Fruit fly (Drosophila melanogaster): ENCODE data around the gene Pfas.

dm6 chr2L:6087685-6088084 is 41.8 kb upstream of the Pfas start:
- TF ChIP-seq CTCF (optimal IDR thresholded peaks at IDR 0.05) (no peak), CG8478 (optimal IDR thresholded peaks at IDR 0.05) (no peak)
